Worm (Caenorhabditis elegans) whole organism, L4/young adult: ENCODE measurements around the gene C27F2.9.

ENCODE experiments used
- W03F9.2 ChIP-seq: fragments of 150-350 bp; optimal IDR thresholded peaks from 2 replicates; lab custom pipeline; 2014; ENCODE audit warnings: missing biosample characterization, missing genetic modification characterization
- dao-5 ChIP-seq: sonication (generic microtip); optimal IDR thresholded peaks from 2 replicates; lab custom pipeline; 2016; ENCODE audit warnings: missing genotype, missing genetic modification characterization, moderate library complexity, missing compliant biosample characterization
- him-1 ChIP-seq: sonication (generic microtip); optimal IDR thresholded peaks from 2 replicates; lab custom pipeline; 2016; ENCODE audit warnings: missing genotype, missing genetic modification reagents, missing genetic modification characterization, missing compliant biosample characterization

C27F2.9 gene

ce11 chrIII:4968146-4968545 lies 5.3 kb upstream of the C27F2.9 start:
- TF ChIP-seq him-1 (tag; lab: Kevin White, UChicago), result no peak
- TF ChIP-seq dao-5 (tag; lab: Kevin White, UChicago), result no peak
- no peak for TF ChIP-seq W03F9.2 (tag; lab: Kevin White, UChicago)

ce11 chrIII:4967236-4967635 lies 4.4 kb upstream of the C27F2.9 start:
- TF ChIP-seq him-1 (tag; lab: Kevin White, UChicago), result no peak
- no peak for TF ChIP-seq W03F9.2 (tag; lab: Kevin White, UChicago)
- no peak for TF ChIP-seq dao-5 (tag; lab: Kevin White, UChicago)

- TF ChIP-seq him-1 (tag; lab: Kevin White, UChicago) (no peak), dao-5 (tag; lab: Kevin White, UChicago) (no peak), W03F9.2 (tag; lab: Kevin White, UChicago) (no peak)
Observed at ce11 chrIII:4965271-4965670, 2.4 kb upstream of the C27F2.9 start, which contains the start of gene nca-2. Gene nca-2 (plus strand): TSS chrIII:4965571.

- TF ChIP-seq him-1 (tag; lab: Kevin White, UChicago), result no peak
- no peak for TF ChIP-seq W03F9.2 (tag; lab: Kevin White, UChicago)
- TF ChIP-seq dao-5 (tag; lab: Kevin White, UChicago), result no peak
Observed at ce11 chrIII:4962393-4962792, 451 bp downstream of the C27F2.9 start, which contains the start of gene vps-22. Gene vps-22 (minus strand): TSS chrIII:4962493.

ce11 chrIII:4961281-4961680 lies 1.6 kb downstream of the C27F2.9 start:
- TF ChIP-seq him-1 (tag; lab: Kevin White, UChicago), result no peak
- no peak for TF ChIP-seq dao-5 (tag; lab: Kevin White, UChicago)
- TF ChIP-seq W03F9.2 (tag; lab: Kevin White, UChicago), result no peak

ce11 chrIII:4960204-4960603 lies 2.6 kb downstream of the C27F2.9 start, which contains the start of gene C27F2.4:
Gene C27F2.4 (minus strand): TSS chrIII:4960304.
- TF ChIP-seq W03F9.2 (tag; lab: Kevin White, UChicago), result no peak
- no peak for TF ChIP-seq him-1 (tag; lab: Kevin White, UChicago)
- no peak for TF ChIP-seq dao-5 (tag; lab: Kevin White, UChicago)

- TF ChIP-seq W03F9.2 (tag; lab: Kevin White, UChicago) (no peak), him-1 (tag; lab: Kevin White, UChicago) (no peak), dao-5 (tag; lab: Kevin White, UChicago) (no peak)
Observed at ce11 chrIII:4956566-4956965, 6.3 kb downstream of the C27F2.9 start, which contains the start of gene C26E6.1. Gene C26E6.1 (plus strand): TSS chrIII:4956866.

- TF ChIP-seq dao-5 (tag; lab: Kevin White, UChicago), result no peak
- TF ChIP-seq W03F9.2 (tag; lab: Kevin White, UChicago), result no peak
- no peak for TF ChIP-seq him-1 (tag; lab: Kevin White, UChicago)
Observed at ce11 chrIII:4952970-4953369, 9.9 kb downstream of the C27F2.9 start.

- TF ChIP-seq dao-5 (tag; lab: Kevin White, UChicago) (no peak), him-1 (tag; lab: Kevin White, UChicago) (no peak), W03F9.2 (tag; lab: Kevin White, UChicago) (no peak)
Observed at ce11 chrIII:4951824-4952223, 11.0 kb downstream of the C27F2.9 start, which contains the start of gene flh-2. Gene flh-2 (plus strand): TSS chrIII:4952124.

ce11 chrIII:4951210-4951609 lies 11.6 kb downstream of the C27F2.9 start:
- TF ChIP-seq W03F9.2 (tag; lab: Kevin White, UChicago), result no peak
- no peak for TF ChIP-seq him-1 (tag; lab: Kevin White, UChicago)
- no peak for TF ChIP-seq dao-5 (tag; lab: Kevin White, UChicago)

ce11 chrIII:4950345-4950744 lies 12.5 kb downstream of the C27F2.9 start:
- TF ChIP-seq W03F9.2 (tag; lab: Kevin White, UChicago) (no peak), him-1 (tag; lab: Kevin White, UChicago) (peak; percentile 27)

- no peak for TF ChIP-seq W03F9.2 (tag; lab: Kevin White, UChicago)
- no peak for TF ChIP-seq dao-5 (tag; lab: Kevin White, UChicago)
- no peak for TF ChIP-seq him-1 (tag; lab: Kevin White, UChicago)
Observed at ce11 chrIII:4948631-4949030, 14.2 kb downstream of the C27F2.9 start.

- TF ChIP-seq W03F9.2 (tag; lab: Kevin White, UChicago) (no peak), him-1 (tag; lab: Kevin White, UChicago) (no peak), dao-5 (tag; lab: Kevin White, UChicago) (no peak)
Observed at ce11 chrIII:4947352-4947751, 15.5 kb downstream of the C27F2.9 start.

- TF ChIP-seq him-1 (tag; lab: Kevin White, UChicago) (no peak), dao-5 (tag; lab: Kevin White, UChicago) (no peak), W03F9.2 (tag; lab: Kevin White, UChicago) (no peak)
Observed at ce11 chrIII:4944213-4944612, 18.6 kb downstream of the C27F2.9 start, which contains the start of gene ntl-9. Gene ntl-9 (plus strand): TSS chrIII:4944513.
